Fruit fly (Drosophila melanogaster) S2 (cell line): ENCODE data around the gene CG42263.

ENCODE experiments used
- CG8478 ChIP-seq: fragments of >200 bp; optimal IDR thresholded peaks from 2 replicates; lab custom pipeline; 2018
- CTCF ChIP-seq, 2 experiments: fragments of >200 bp; optimal IDR thresholded peaks; 2 replicates each; lab custom pipeline; 2018

- TF ChIP-seq CTCF (optimal IDR thresholded peaks at IDR 0.05; lab: Kevin White, UChicago) (no peak), CG8478 (lab: Kevin White, UChicago) (no peak)
Observed at dm6 chr3L:19906780-19907705, 48.6 kb downstream of the CG42263 start.
